Fruit fly (Drosophila melanogaster) whole organism, embryonic: Measurements from ENCODE around the gene CG12194.

Source experiments
- Aef1 ChIP-seq: fragments of 200-800 bp; sonication (Bioruptor generic); IDR thresholded peaks from 3 replicates; pipeline ENCODE4 v1.3.6; 2022; ENCODE audit warnings: missing biosample characterization, missing genetic modification characterization
- Awh ChIP-seq: fragments of 200-800 bp; sonication (Bioruptor generic); IDR thresholded peaks from 2 replicates; pipeline ENCODE4, ENCODE4 v1.3.6; 2022; ENCODE audit warnings: missing biosample characterization, missing genetic modification characterization
- CG10267 ChIP-seq: fragments of 200-800 bp; sonication (Bioruptor generic); optimal IDR thresholded peaks from 2 replicates; lab custom pipeline; 2018; ENCODE audit warnings: missing biosample characterization, mild to moderate bottlenecking, missing genetic modification characterization, moderate library complexity
- CG11695 ChIP-seq: fragments of 200-800 bp; sonication (Bioruptor generic); IDR thresholded peaks from 3 replicates; pipeline ENCODE4 v1.3.6; 2022; ENCODE audit warnings: missing biosample characterization, missing genetic modification characterization
- CG13424 ChIP-seq: fragments of 200-800 bp; sonication (Bioruptor generic); optimal IDR thresholded peaks from 2 replicates; lab custom pipeline; 2019; ENCODE audit warnings: missing biosample characterization, mild to moderate bottlenecking, missing genetic modification characterization, moderate library complexity
- CG15011 ChIP-seq: fragments of 200-800 bp; sonication (Bioruptor generic); optimal IDR thresholded peaks from 3 replicates; lab custom pipeline; 2018; ENCODE audit warnings: missing biosample characterization, mild to moderate bottlenecking, missing genetic modification characterization
- CG31365 ChIP-seq: fragments of 200-800 bp; sonication (Bioruptor generic); optimal IDR thresholded peaks from 2 replicates; lab custom pipeline; 2018; ENCODE audit warnings: missing biosample characterization, mild to moderate bottlenecking, missing genetic modification characterization
- CG31441 ChIP-seq: fragments of 200-800 bp; sonication (Bioruptor generic); IDR thresholded peaks from 2 replicates; pipeline ENCODE4 v1.3.6; 2022; ENCODE audit warnings: missing biosample characterization, missing genetic modification characterization
- CG32532 ChIP-seq: fragments of 200-800 bp; sonication (Bioruptor generic); IDR thresholded peaks from 2 replicates; pipeline ENCODE4 v1.3.6; 2022; ENCODE audit warnings: missing biosample characterization, missing genetic modification characterization
- CG4282 ChIP-seq: fragments of 200-800 bp; sonication (Bioruptor generic); optimal IDR thresholded peaks from 2 replicates; lab custom pipeline; 2016; ENCODE audit warnings: missing biosample characterization, missing genetic modification characterization
- CG6854 ChIP-seq: fragments of 200-800 bp; sonication (Bioruptor generic); optimal IDR thresholded peaks from 3 replicates; lab custom pipeline; 2017; ENCODE audit warnings: missing biosample characterization, mild to moderate bottlenecking, missing genetic modification characterization
- CG7372 ChIP-seq: fragments of 200-800 bp; sonication (Bioruptor generic); IDR thresholded peaks from 2 replicates; pipeline ENCODE4 v1.3.6; 2022; ENCODE audit warnings: missing biosample characterization, missing genetic modification characterization
- CG8089 ChIP-seq: fragments of 200-800 bp; sonication (Bioruptor generic); optimal IDR thresholded peaks from 3 replicates; lab custom pipeline; 2016; ENCODE audit warnings: missing biosample characterization, missing genetic modification characterization
- CG8290 ChIP-seq, 3 experiments: fragments of 200-800 bp; sonication (Bioruptor generic); optimal IDR thresholded peaks; 2 replicates each; lab custom pipeline; 2016 to 2019; ENCODE audit warnings: missing biosample characterization in 3 of 3, missing genetic modification characterization in 3 of 3, mild to moderate bottlenecking in 2 of 3, moderate library complexity in 1 of 3
- CG9817 ChIP-seq: fragments of 200-800 bp; sonication (Bioruptor generic); optimal IDR thresholded peaks from 2 replicates; lab custom pipeline; 2018; ENCODE audit warnings: missing biosample characterization, mild to moderate bottlenecking, missing genetic modification characterization, moderate library complexity
- Camta ChIP-seq: fragments of 200-800 bp; sonication (Bioruptor generic); optimal IDR thresholded peaks from 2 replicates; lab custom pipeline; 2016; ENCODE audit warnings: missing biosample characterization, missing genetic modification characterization
- CoRest ChIP-seq: fragments of 200-800 bp; sonication (Bioruptor generic); optimal IDR thresholded peaks from 3 replicates; lab custom pipeline; 2018; ENCODE audit warnings: missing biosample characterization, mild to moderate bottlenecking, missing genetic modification characterization, moderate library complexity
- Dfd ChIP-seq, 2 experiments: fragments of >200 bp; optimal IDR thresholded peaks; 2 replicates each; lab custom pipeline; 2017; ENCODE audit warnings: missing biosample characterization in 2 of 2, missing genetic modification characterization in 2 of 2
- Dref ChIP-seq: fragments of 200-800 bp; sonication (Bioruptor generic); IDR thresholded peaks from 2 replicates; pipeline ENCODE4 v1.3.6; 2022; ENCODE audit warnings: missing biosample characterization, missing genetic modification characterization
- E2f2 ChIP-seq: fragments of 200-800 bp; sonication (Bioruptor generic); IDR thresholded peaks from 2 replicates; pipeline ENCODE4 v1.3.6; 2022; ENCODE audit warnings: missing biosample characterization, missing genetic modification characterization
- ERR ChIP-seq: fragments of 200-800 bp; sonication (Bioruptor generic); optimal IDR thresholded peaks from 2 replicates; lab custom pipeline; 2016; ENCODE audit warnings: missing biosample characterization, missing genetic modification characterization
- Eip74EF ChIP-seq, 2 experiments: fragments of 200-800 bp in 1 of 2; fragments of >200 bp in 1 of 2; sonication (Bioruptor generic) in 1 of 2; optimal IDR thresholded peaks; 2 replicates each; lab custom pipeline; 2017 to 2019; ENCODE audit warnings: missing biosample characterization in 2 of 2, missing genetic modification characterization in 2 of 2, mild to moderate bottlenecking in 1 of 2, moderate library complexity in 1 of 2
- H15 ChIP-seq: fragments of 200-800 bp; sonication (Bioruptor generic); IDR thresholded peaks from 3 replicates; pipeline ENCODE4 v1.3.6; 2022; ENCODE audit warnings: missing biosample characterization, missing genetic modification characterization
- Hand ChIP-seq: fragments of 200-800 bp; sonication (Bioruptor generic); optimal IDR thresholded peaks from 2 replicates; lab custom pipeline; 2017; ENCODE audit warnings: mild to moderate bottlenecking, missing biosample characterization, missing genetic modification reagents, missing genetic modification characterization
- Hr3 ChIP-seq: fragments of 200-800 bp; sonication (Bioruptor generic); optimal IDR thresholded peaks from 3 replicates; lab custom pipeline; 2016; ENCODE audit warnings: missing biosample characterization, missing genetic modification characterization
- Nf-YB ChIP-seq: fragments of 200-800 bp; sonication (Bioruptor generic); optimal IDR thresholded peaks from 3 replicates; lab custom pipeline; 2019; ENCODE audit warnings: missing biosample characterization, mild to moderate bottlenecking, missing genetic modification characterization, moderate library complexity
- NfI ChIP-seq: fragments of 200-800 bp; sonication (Bioruptor generic); optimal IDR thresholded peaks from 3 replicates; lab custom pipeline; 2018; ENCODE audit warnings: missing biosample characterization, mild to moderate bottlenecking, missing genetic modification characterization, moderate library complexity
- Oli ChIP-seq: fragments of 200-800 bp; sonication (Bioruptor generic); optimal IDR thresholded peaks from 2 replicates; lab custom pipeline; 2018; ENCODE audit warnings: missing biosample characterization, mild to moderate bottlenecking, missing genetic modification characterization, moderate library complexity
- Pdp1 ChIP-seq, 2 experiments: fragments of 200-800 bp; sonication (Bioruptor generic); optimal IDR thresholded peaks; 3 replicates each; lab custom pipeline; 2016; ENCODE audit warnings: missing biosample characterization in 2 of 2, missing genetic modification characterization in 2 of 2, mild to moderate bottlenecking in 1 of 2, moderate library complexity in 1 of 2
- Ptx1 ChIP-seq: fragments of 200-800 bp; sonication (Bioruptor generic); IDR thresholded peaks from 2 replicates; pipeline ENCODE4 v1.3.6; 2022; ENCODE audit warnings: missing biosample characterization, missing genetic modification characterization
- Rfx ChIP-seq: fragments of 200-800 bp; sonication (Bioruptor generic); IDR thresholded peaks from 2 replicates; pipeline ENCODE4 v1.3.6; 2022; ENCODE audit warnings: missing biosample characterization, missing genetic modification characterization
- Sox102F ChIP-seq: fragments of 200-800 bp; sonication (Bioruptor generic); optimal IDR thresholded peaks from 2 replicates; lab custom pipeline; 2018; ENCODE audit warnings: missing biosample characterization, mild to moderate bottlenecking, missing genetic modification characterization, moderate library complexity
- Stat92E ChIP-seq, 3 experiments: fragments of >200 bp in 2 of 3; fragments of 200-800 bp in 1 of 3; sonication (Bioruptor generic) in 1 of 3; optimal IDR thresholded peaks; 2 replicates each; lab custom pipeline; 2017 to 2019; ENCODE audit warnings: missing biosample characterization in 3 of 3, missing genetic modification characterization in 3 of 3, mild to moderate bottlenecking in 1 of 3, moderate library complexity in 1 of 3
- az2 ChIP-seq: fragments of 200-800 bp; sonication (Bioruptor generic); optimal IDR thresholded peaks from 3 replicates; lab custom pipeline; 2016; ENCODE audit warnings: missing biosample characterization, missing genetic modification characterization
- bowl ChIP-seq: fragments of 200-800 bp; sonication (Bioruptor generic); IDR thresholded peaks from 2 replicates; pipeline ENCODE4 v1.3.6; 2022; ENCODE audit warnings: missing biosample characterization, missing genetic modification characterization
- bsh ChIP-seq, 2 experiments: fragments of 200-800 bp; sonication (Bioruptor generic); optimal IDR thresholded peaks; 2 replicates each; lab custom pipeline; 2017 to 2018; ENCODE audit warnings: mild to moderate bottlenecking in 2 of 2, missing biosample characterization in 2 of 2, missing genetic modification characterization in 2 of 2, moderate library complexity in 1 of 2
- cwo ChIP-seq: fragments of 200-800 bp; sonication (Bioruptor generic); optimal IDR thresholded peaks from 3 replicates; lab custom pipeline; 2017; ENCODE audit warnings: missing biosample characterization, missing genetic modification characterization, mild to moderate bottlenecking, moderate library complexity, missing genetic modification reagents
- dimm ChIP-seq: fragments of 200-800 bp; sonication (Bioruptor generic); IDR thresholded peaks from 2 replicates; pipeline ENCODE4 v1.3.6; 2022; ENCODE audit warnings: missing biosample characterization, missing genetic modification characterization
- dmrt99B ChIP-seq: fragments of 200-800 bp; sonication (Bioruptor generic); optimal IDR thresholded peaks from 2 replicates; lab custom pipeline; 2018; ENCODE audit warnings: missing biosample characterization, mild to moderate bottlenecking, missing genetic modification characterization, moderate library complexity
- dysf ChIP-seq: fragments of 200-800 bp; sonication (Bioruptor generic); IDR thresholded peaks from 3 replicates; pipeline ENCODE4 v1.3.6; 2022; ENCODE audit warnings: missing biosample characterization, missing genetic modification characterization
- hkb ChIP-seq, 2 experiments: fragments of 200-800 bp in 1 of 2; fragments of >200 bp in 1 of 2; sonication (Bioruptor generic) in 1 of 2; IDR thresholded peaks in 1 of 2; optimal IDR thresholded peaks in 1 of 2; 2 replicates each; pipeline versions ENCODE4 v1.3.6 to Lab custom; 2017 to 2022; ENCODE audit warnings: missing biosample characterization in 1 of 2, missing genetic modification characterization in 1 of 2
- nom ChIP-seq: fragments of 200-800 bp; sonication (Bioruptor generic); optimal IDR thresholded peaks from 2 replicates; lab custom pipeline; 2017; ENCODE audit warnings: missing biosample characterization, missing genetic modification characterization, mild to moderate bottlenecking, moderate library complexity, missing genetic modification reagents
- oc ChIP-seq: fragments of 200-800 bp; sonication (Bioruptor generic); optimal IDR thresholded peaks from 2 replicates; lab custom pipeline; 2018; ENCODE audit warnings: missing biosample characterization, mild to moderate bottlenecking, missing genetic modification characterization, moderate library complexity
- prd ChIP-seq, 3 experiments: fragments of >200 bp in 2 of 3; fragments of 200-800 bp in 1 of 3; sonication (Bioruptor generic) in 1 of 3; optimal IDR thresholded peaks in 2 of 3; IDR thresholded peaks in 1 of 3; 2 replicates in 2 of 3; 3 replicates in 1 of 3; pipeline versions ENCODE4 v1.3.6 to Lab custom; 2017 to 2022; ENCODE audit warnings: missing biosample characterization in 1 of 3, missing genetic modification characterization in 1 of 3
- sens ChIP-seq: fragments of 200-800 bp; sonication (Bioruptor generic); peaks from one replicate; lab custom pipeline; 2016; ENCODE audit warnings: missing biosample characterization, missing genetic modification characterization
- sisA ChIP-seq: fragments of 200-800 bp; sonication (Bioruptor generic); IDR thresholded peaks from 2 replicates; pipeline ENCODE4 v1.3.6; 2022; ENCODE audit warnings: missing biosample characterization, missing genetic modification characterization
- slbo ChIP-seq: fragments of 200-800 bp; sonication (Bioruptor generic); IDR thresholded peaks from 2 replicates; pipeline ENCODE4 v1.3.6; 2022; ENCODE audit warnings: missing biosample characterization, missing genetic modification characterization
- tio ChIP-seq: fragments of 200-800 bp; sonication (Bioruptor generic); optimal IDR thresholded peaks from 2 replicates; lab custom pipeline; 2017; ENCODE audit warnings: missing biosample characterization, missing genetic modification characterization, inconsistent platforms
- z ChIP-seq: fragments of 200-800 bp; sonication (Bioruptor generic); IDR thresholded peaks from 3 replicates; pipeline ENCODE4 v1.3.6; 2022; ENCODE audit warnings: missing biosample characterization, missing genetic modification characterization

CG12194 gene

dm6 chr2L:4806109-4806508 lies 32.0 kb upstream of the CG12194 start (continued):
- TF ChIP-seq Hand (GFP tag; lab: Kevin White, UChicago) = no peak
- TF ChIP-seq CG10267 (tag; lab: Kevin White, UChicago) = no peak
- peak; percentile 55 for TF ChIP-seq sens (GFP tag; lab: Kevin White, UChicago)
- TF ChIP-seq Dref = no peak
- peak; percentile 19 for TF ChIP-seq az2 (GFP tag; lab: Kevin White, UChicago)
- TF ChIP-seq E2f2 (GFP tag; lab: Robert Waterston, UW) = peak; percentile 12; the same call in 1 of the 2 replicates
- TF ChIP-seq CG11695 = peak; percentile 43; the same call in 1 of the 3 replicates
- no peak for TF ChIP-seq tio (GFP tag; lab: Kevin White, UChicago)
- TF ChIP-seq Rfx = no peak
- 0 out of 2 replicates have a peak, but pooled peaks have one; percentile 27 for TF ChIP-seq Awh (GFP tag; lab: Robert Waterston, UW)
- peak; percentile 33; the same call in 1 of the 2 replicates for TF ChIP-seq sisA (GFP tag; lab: Robert Waterston, UW)
- peak; percentile 56; the same call in 2 of the 3 replicates for TF ChIP-seq dysf (GFP tag; lab: Robert Waterston, UW)
- no peak for TF ChIP-seq Dfd (GFP tag; optimal IDR thresholded peaks at IDR 0.05; lab: Kevin White, UChicago)
- TF ChIP-seq Camta (GFP tag; lab: Kevin White, UChicago) = no peak
- TF ChIP-seq bowl = peak; percentile 42; the same call in 1 of the 2 replicates
- TF ChIP-seq Hr3 (GFP tag; lab: Kevin White, UChicago) = no peak
- TF ChIP-seq Aef1 (GFP tag; lab: Robert Waterston, UW) = peak; percentile 42; the same call in 1 of the 3 replicates
- TF ChIP-seq NfI (GFP tag; lab: Kevin White, UChicago) = peak; percentile 32
- TF ChIP-seq nom (GFP tag; lab: Kevin White, UChicago) = no peak
- no peak for TF ChIP-seq CG8290 (GFP tag; optimal IDR thresholded peaks at IDR 0.05; lab: Kevin White, UChicago)
- no peak for TF ChIP-seq CG8290 (tag; optimal IDR thresholded peaks at IDR 0.05; lab: Kevin White, UChicago)
- no peak for TF ChIP-seq CG6854
- peak; percentile 15; the same call in 1 of the 2 replicates for TF ChIP-seq slbo (GFP tag; lab: Robert Waterston, UW)
- TF ChIP-seq ERR (GFP tag; lab: Kevin White, UChicago) = no peak
- TF ChIP-seq prd (optimal IDR thresholded peaks at IDR 0.05; lab: Kevin White, UChicago) = no peak
- no peak for TF ChIP-seq prd (GFP tag; IDR thresholded peaks at IDR 0.05; lab: Robert Waterston, UW)
- no peak for TF ChIP-seq H15 (GFP tag; lab: Robert Waterston, UW)
- TF ChIP-seq Pdp1 (GFP tag; optimal IDR thresholded peaks at IDR 0.05; lab: Kevin White, UChicago) = no peak
- TF ChIP-seq z (GFP tag; lab: Robert Waterston, UW) = no peak
- TF ChIP-seq CG31365 (tag; lab: Kevin White, UChicago) = no peak
- TF ChIP-seq Sox102F (GFP tag; lab: Kevin White, UChicago) = peak; percentile 61
- TF ChIP-seq Nf-YB (GFP tag; lab: Kevin White, UChicago) = no peak
- no peak for TF ChIP-seq Stat92E (GFP tag; optimal IDR thresholded peaks at IDR 0.05; lab: Kevin White, UChicago)
- TF ChIP-seq CG13424 (tag; lab: Kevin White, UChicago) = peak; percentile 9
- no peak for TF ChIP-seq CG15011
- no peak for TF ChIP-seq dimm (GFP tag; lab: Robert Waterston, UW)
- TF ChIP-seq CG32532 (GFP tag; lab: Robert Waterston, UW) = no peak
- TF ChIP-seq Oli (tag; lab: Kevin White, UChicago) = peak; percentile 43
- no peak for TF ChIP-seq CG8089 (GFP tag; lab: Kevin White, UChicago)
- peak in 1 of 2 experiments; percentile 19 for TF ChIP-seq bsh (GFP tag; optimal IDR thresholded peaks at IDR 0.05; lab: Kevin White, UChicago)
- peak; percentile 52 for TF ChIP-seq dmrt99B (tag; lab: Kevin White, UChicago)
- TF ChIP-seq Ptx1 (GFP tag; lab: Robert Waterston, UW) = peak; percentile 64
- TF ChIP-seq CG31441 (GFP tag; lab: Robert Waterston, UW) = no peak
- no peak for TF ChIP-seq cwo (GFP tag; lab: Kevin White, UChicago)
- peak; percentile 26 for TF ChIP-seq CoRest (tag; lab: Kevin White, UChicago)
- no peak for TF ChIP-seq CG7372
- no peak for TF ChIP-seq CG9817 (tag; lab: Kevin White, UChicago)
- TF ChIP-seq oc (tag; lab: Kevin White, UChicago) = no peak
- TF ChIP-seq Eip74EF (GFP tag; optimal IDR thresholded peaks at IDR 0.05; lab: Kevin White, UChicago) = peak in 1 of 2 experiments; percentile 11
- no peak for TF ChIP-seq hkb (optimal IDR thresholded peaks at IDR 0.05; lab: Kevin White, UChicago)
- TF ChIP-seq hkb (GFP tag; IDR thresholded peaks at IDR 0.05; lab: Robert Waterston, UW) = peak; percentile 75
- no peak for TF ChIP-seq CG4282 (GFP tag; lab: Kevin White, UChicago)
